Fruit fly (Drosophila melanogaster) whole organism, embryonic: ENCODE measurements around the gene Fnta.

Experiments
- Atf6 ChIP-seq: fragments of 200-800 bp; sonication (Bioruptor generic); IDR thresholded peaks from 2 replicates; pipeline ENCODE4 v1.3.6; 2022; ENCODE audit warnings: missing biosample characterization, missing genetic modification characterization
- CG10543 ChIP-seq: fragments of 200-800 bp; sonication (Bioruptor generic); optimal IDR thresholded peaks from 3 replicates; lab custom pipeline; 2017; ENCODE audit warnings: missing biosample characterization, mild to moderate bottlenecking, missing genetic modification characterization, moderate library complexity
- CG12071 ChIP-seq: fragments of 200-800 bp; sonication (Bioruptor generic); optimal IDR thresholded peaks from 3 replicates; lab custom pipeline; 2018; ENCODE audit warnings: missing biosample characterization, mild to moderate bottlenecking, missing genetic modification characterization
- CG1233 ChIP-seq: fragments of 200-800 bp; sonication (Bioruptor generic); optimal IDR thresholded peaks from 4 replicates; lab custom pipeline; 2018; ENCODE audit warnings: missing biosample characterization, mild to moderate bottlenecking, missing genetic modification characterization
- CG12744 ChIP-seq: fragments of 200-800 bp; sonication (Bioruptor generic); optimal IDR thresholded peaks from 2 replicates; lab custom pipeline; 2016; ENCODE audit warnings: missing biosample characterization, missing genetic modification characterization
- CG12942 ChIP-seq: fragments of 200-800 bp; sonication (Bioruptor generic); optimal IDR thresholded peaks from 3 replicates; lab custom pipeline; 2016; ENCODE audit warnings: missing biosample characterization, missing genetic modification characterization
- CG16815 ChIP-seq: fragments of 200-800 bp; sonication (Bioruptor generic); optimal IDR thresholded peaks from 3 replicates; lab custom pipeline; 2017; ENCODE audit warnings: missing biosample characterization, mild to moderate bottlenecking, missing genetic modification characterization
- CG17802 ChIP-seq: fragments of 200-800 bp; sonication (Bioruptor generic); optimal IDR thresholded peaks from 2 replicates; lab custom pipeline; 2018; ENCODE audit warnings: missing biosample characterization, mild to moderate bottlenecking, missing genetic modification characterization, moderate library complexity
- CG17912 ChIP-seq: fragments of 200-800 bp; sonication (Bioruptor generic); optimal IDR thresholded peaks from 2 replicates; lab custom pipeline; 2018; ENCODE audit warnings: missing biosample characterization, mild to moderate bottlenecking, missing genetic modification characterization
- CG18599 ChIP-seq: fragments of 200-800 bp; sonication (Bioruptor generic); optimal IDR thresholded peaks from 3 replicates; lab custom pipeline; 2017; ENCODE audit warnings: missing biosample characterization, missing genetic modification characterization, mild to moderate bottlenecking, moderate library complexity, missing genetic modification reagents
- CG18619 ChIP-seq: fragments of 200-800 bp; sonication (Bioruptor generic); optimal IDR thresholded peaks from 3 replicates; lab custom pipeline; 2017; ENCODE audit warnings: missing biosample characterization, mild to moderate bottlenecking, missing genetic modification characterization
- CG18764 ChIP-seq: fragments of 200-800 bp; sonication (Bioruptor generic); optimal IDR thresholded peaks from 3 replicates; lab custom pipeline; 2016; ENCODE audit warnings: missing biosample characterization, missing genetic modification characterization
- CG3065 ChIP-seq: fragments of 200-800 bp; sonication (Bioruptor generic); optimal IDR thresholded peaks from 2 replicates; lab custom pipeline; 2016; ENCODE audit warnings: missing biosample characterization, missing genetic modification characterization
- CG32532 ChIP-seq: fragments of 200-800 bp; sonication (Bioruptor generic); IDR thresholded peaks from 2 replicates; pipeline ENCODE4 v1.3.6; 2022; ENCODE audit warnings: missing biosample characterization, missing genetic modification characterization
- CG32772 ChIP-seq: fragments of 200-800 bp; sonication (Bioruptor generic); IDR thresholded peaks from 2 replicates; pipeline ENCODE4 v1.3.6; 2022; ENCODE audit warnings: missing biosample characterization, missing genetic modification characterization
- CG3838 ChIP-seq: fragments of 200-800 bp; sonication (Bioruptor generic); optimal IDR thresholded peaks from 3 replicates; lab custom pipeline; 2016; ENCODE audit warnings: missing biosample characterization, missing genetic modification characterization
- CG5180 ChIP-seq: fragments of 200-800 bp; sonication (Bioruptor generic); optimal IDR thresholded peaks from 3 replicates; lab custom pipeline; 2017; ENCODE audit warnings: missing biosample characterization, missing genetic modification characterization, mild to moderate bottlenecking, moderate library complexity, missing genetic modification reagents
- CG5245 ChIP-seq: fragments of 200-800 bp; sonication (Bioruptor generic); optimal IDR thresholded peaks from 3 replicates; lab custom pipeline; 2016; ENCODE audit warnings: missing biosample characterization, missing genetic modification characterization
- CG6654 ChIP-seq: fragments of 200-800 bp; sonication (Bioruptor generic); optimal IDR thresholded peaks from 2 replicates; lab custom pipeline; 2017; ENCODE audit warnings: missing biosample characterization, mild to moderate bottlenecking, missing genetic modification characterization
- CG6813 ChIP-seq: fragments of 200-800 bp; sonication (Bioruptor generic); optimal IDR thresholded peaks from 2 replicates; lab custom pipeline; 2017; ENCODE audit warnings: missing biosample characterization, missing genetic modification characterization, mild to moderate bottlenecking, moderate library complexity, missing genetic modification reagents
- CG8281 ChIP-seq: fragments of 200-800 bp; sonication (Bioruptor generic); optimal IDR thresholded peaks from 2 replicates; lab custom pipeline; 2018; ENCODE audit warnings: missing biosample characterization, mild to moderate bottlenecking, missing genetic modification characterization, moderate library complexity
- CG9727 ChIP-seq: fragments of 200-800 bp; sonication (Bioruptor generic); optimal IDR thresholded peaks from 3 replicates; lab custom pipeline; 2017; ENCODE audit warnings: missing biosample characterization, mild to moderate bottlenecking, missing genetic modification characterization
- Dbx ChIP-seq: fragments of 200-800 bp; sonication (Bioruptor generic); IDR thresholded peaks from 3 replicates; pipeline ENCODE4 v1.3.6; 2022; ENCODE audit warnings: missing biosample characterization, missing genetic modification characterization
- Dref ChIP-seq: fragments of 200-800 bp; sonication (Bioruptor generic); IDR thresholded peaks from 2 replicates; pipeline ENCODE4 v1.3.6; 2022; ENCODE audit warnings: missing biosample characterization, missing genetic modification characterization
- E2f1 ChIP-seq: fragments of 200-800 bp; sonication (Bioruptor generic); IDR thresholded peaks from 2 replicates; pipeline ENCODE4 v1.3.6; 2022; ENCODE audit warnings: missing biosample characterization, missing genetic modification characterization
- Hey ChIP-seq: fragments of 200-800 bp; sonication (Bioruptor generic); optimal IDR thresholded peaks from 3 replicates; lab custom pipeline; 2018; ENCODE audit warnings: missing biosample characterization, mild to moderate bottlenecking, missing genetic modification characterization
- Hr39 ChIP-seq: fragments of >200 bp; optimal IDR thresholded peaks from 2 replicates; lab custom pipeline; 2017
- Nf-YB ChIP-seq: fragments of 200-800 bp; sonication (Bioruptor generic); optimal IDR thresholded peaks from 3 replicates; lab custom pipeline; 2019; ENCODE audit warnings: missing biosample characterization, mild to moderate bottlenecking, missing genetic modification characterization, moderate library complexity
- Opbp ChIP-seq: fragments of 200-800 bp; sonication (Bioruptor generic); IDR thresholded peaks from 3 replicates; pipeline ENCODE4 v1.3.6; 2022; ENCODE audit warnings: missing biosample characterization, missing genetic modification characterization; ENCODE audit not compliant: partially characterized antibody
- Sox102F ChIP-seq: fragments of 200-800 bp; sonication (Bioruptor generic); optimal IDR thresholded peaks from 2 replicates; lab custom pipeline; 2018; ENCODE audit warnings: missing biosample characterization, mild to moderate bottlenecking, missing genetic modification characterization, moderate library complexity
- Spps ChIP-seq: fragments of 200-800 bp; sonication (Bioruptor generic); optimal IDR thresholded peaks from 2 replicates; lab custom pipeline; 2018; ENCODE audit warnings: missing biosample characterization, mild to moderate bottlenecking, missing genetic modification characterization
- TFAM ChIP-seq: fragments of 200-800 bp; sonication (Bioruptor generic); optimal IDR thresholded peaks from 2 replicates; lab custom pipeline; 2017; ENCODE audit warnings: missing biosample characterization, missing genetic modification characterization, inconsistent platforms
- Trl ChIP-seq, 3 experiments: fragments of >200 bp in 2 of 3; fragments of 200-800 bp in 1 of 3; sonication (Bioruptor generic) in 1 of 3; optimal IDR thresholded peaks; 2 replicates in 1 of 3; 3 replicates in 2 of 3; lab custom pipeline; 2016 to 2017; ENCODE audit warnings: missing biosample characterization in 1 of 3, missing genetic modification characterization in 1 of 3
- YL-1 ChIP-seq: fragments of 200-800 bp; sonication (Bioruptor generic); optimal IDR thresholded peaks from 3 replicates; lab custom pipeline; 2017; ENCODE audit warnings: missing biosample characterization, mild to moderate bottlenecking, missing genetic modification characterization
- amos ChIP-seq: fragments of 200-800 bp; sonication (Bioruptor generic); IDR thresholded peaks from 2 replicates; pipeline ENCODE4 v1.3.6; 2022; ENCODE audit warnings: missing biosample characterization, missing genetic modification characterization; ENCODE audit not compliant: partially characterized antibody
- ash1 ChIP-seq: fragments of 200-800 bp; sonication (Bioruptor generic); optimal IDR thresholded peaks from 2 replicates; lab custom pipeline; 2018; ENCODE audit warnings: missing biosample characterization, mild to moderate bottlenecking, missing genetic modification characterization
- bsh ChIP-seq, 2 experiments: fragments of 200-800 bp; sonication (Bioruptor generic); optimal IDR thresholded peaks; 2 replicates each; lab custom pipeline; 2017 to 2018; ENCODE audit warnings: mild to moderate bottlenecking in 2 of 2, missing biosample characterization in 2 of 2, missing genetic modification characterization in 2 of 2, moderate library complexity in 1 of 2
- chif ChIP-seq, 2 experiments: fragments of 200-800 bp; sonication (Bioruptor generic); optimal IDR thresholded peaks; 3 replicates each; lab custom pipeline; 2016; ENCODE audit warnings: missing biosample characterization in 2 of 2, missing genetic modification characterization in 2 of 2
- dmrt99B ChIP-seq: fragments of 200-800 bp; sonication (Bioruptor generic); optimal IDR thresholded peaks from 2 replicates; lab custom pipeline; 2018; ENCODE audit warnings: missing biosample characterization, mild to moderate bottlenecking, missing genetic modification characterization, moderate library complexity
- eve ChIP-seq, 2 experiments: fragments of >200 bp; optimal IDR thresholded peaks; 2 replicates each; lab custom pipeline; 2017; ENCODE audit warnings: missing biosample characterization in 2 of 2, missing genetic modification characterization in 2 of 2
- ewg ChIP-seq: fragments of 200-800 bp; sonication (Bioruptor generic); optimal IDR thresholded peaks from 3 replicates; lab custom pipeline; 2017; ENCODE audit warnings: mild to moderate bottlenecking, missing biosample characterization, missing genetic modification reagents, missing genetic modification characterization
- exex ChIP-seq: fragments of 200-800 bp; sonication (Bioruptor generic); optimal IDR thresholded peaks from 4 replicates; lab custom pipeline; 2018; ENCODE audit warnings: missing biosample characterization, mild to moderate bottlenecking, missing genetic modification characterization, moderate library complexity
- fd3F ChIP-seq: fragments of 200-800 bp; sonication (Bioruptor generic); optimal IDR thresholded peaks from 2 replicates; lab custom pipeline; 2018; ENCODE audit warnings: missing biosample characterization, mild to moderate bottlenecking, missing genetic modification characterization, moderate library complexity
- insv ChIP-seq, 2 experiments: fragments of 200-800 bp; sonication (Bioruptor generic); optimal IDR thresholded peaks; 3 replicates each; lab custom pipeline; 2016 to 2018; ENCODE audit warnings: missing biosample characterization in 2 of 2, missing genetic modification characterization in 2 of 2
- kni ChIP-seq: fragments of 200-800 bp; sonication (Bioruptor generic); optimal IDR thresholded peaks from 3 replicates; lab custom pipeline; 2017; ENCODE audit warnings: mild to moderate bottlenecking, missing biosample characterization, missing genetic modification reagents, missing genetic modification characterization
- nerfin-1 ChIP-seq: fragments of 200-800 bp; sonication (Bioruptor generic); optimal IDR thresholded peaks from 3 replicates; lab custom pipeline; 2019; ENCODE audit warnings: missing biosample characterization, mild to moderate bottlenecking, missing genetic modification characterization, moderate library complexity
- pho ChIP-seq: fragments of 200-800 bp; sonication (Bioruptor generic); optimal IDR thresholded peaks from 2 replicates; lab custom pipeline; 2016; ENCODE audit warnings: missing biosample characterization, missing genetic modification characterization
- shn ChIP-seq: fragments of 200-800 bp; sonication (Bioruptor generic); optimal IDR thresholded peaks from 3 replicates; lab custom pipeline; 2016; ENCODE audit warnings: missing biosample characterization, missing genetic modification characterization
- sim ChIP-seq: fragments of 200-800 bp; sonication (Bioruptor generic); IDR thresholded peaks from 2 replicates; pipeline ENCODE4 v1.3.6; 2022; ENCODE audit warnings: missing biosample characterization, missing genetic modification characterization
- slou ChIP-seq: fragments of 200-800 bp; sonication (Bioruptor generic); optimal IDR thresholded peaks from 3 replicates; lab custom pipeline; 2016; ENCODE audit warnings: missing biosample characterization, missing genetic modification characterization

Fnta gene

DNA sequence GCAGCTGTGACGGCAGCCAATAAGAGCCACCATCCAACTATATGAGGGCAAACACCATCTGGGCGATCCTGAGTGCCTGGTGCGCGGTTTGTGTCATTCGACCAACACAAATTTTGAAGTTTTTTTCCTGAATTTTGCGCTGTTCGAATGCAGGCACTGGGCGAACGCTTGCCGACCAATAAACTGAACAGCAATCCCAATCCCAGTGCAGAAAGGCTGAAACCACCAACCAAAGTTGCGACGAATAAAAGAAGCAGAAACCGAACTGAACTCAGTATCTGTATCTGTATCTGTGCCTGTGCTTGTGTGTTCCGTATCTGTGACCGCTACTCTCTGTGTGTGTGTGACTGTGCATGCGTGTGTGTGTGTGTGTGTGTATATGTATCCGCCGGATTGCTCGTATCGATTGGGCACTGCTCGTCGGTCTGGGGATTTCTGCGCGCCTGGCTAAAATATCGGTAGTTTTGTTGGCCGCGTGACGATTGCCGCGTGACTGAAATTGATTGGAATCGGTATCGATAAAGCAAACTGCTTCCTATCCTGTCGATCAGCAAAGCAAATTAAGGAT is 18.9 kb downstream of the Fnta start (continued):
- TF ChIP-seq kni (GFP tag; lab: Kevin White, UChicago) = peak; percentile 94
- no peak for TF ChIP-seq Atf6 (GFP tag; lab: Robert Waterston, UW)
- TF ChIP-seq CG12942 = no peak
- TF ChIP-seq Nf-YB (GFP tag; lab: Kevin White, UChicago) = peak; percentile 100
- TF ChIP-seq Spps (tag; lab: Kevin White, UChicago) = no peak
- no peak for TF ChIP-seq slou (GFP tag; lab: Kevin White, UChicago)
- no peak for TF ChIP-seq eve (GFP tag; optimal IDR thresholded peaks at IDR 0.05; lab: Kevin White, UChicago)
- no peak for TF ChIP-seq CG18764 (GFP tag; lab: Kevin White, UChicago)
- no peak for TF ChIP-seq CG12071 (GFP tag; lab: Kevin White, UChicago)
- no peak for TF ChIP-seq CG16815 (GFP tag; lab: Kevin White, UChicago)
- TF ChIP-seq chif (GFP tag; optimal IDR thresholded peaks at IDR 0.05; lab: Kevin White, UChicago) = no peak
- TF ChIP-seq TFAM (GFP tag; lab: Kevin White, UChicago) = no peak
- TF ChIP-seq pho (GFP tag; lab: Kevin White, UChicago) = no peak
- peak; percentile 8 for TF ChIP-seq Hey
- TF ChIP-seq E2f1 = no peak
- no peak for TF ChIP-seq CG6654 (GFP tag; lab: Kevin White, UChicago)
- TF ChIP-seq exex (tag; lab: Kevin White, UChicago) = peak; percentile 48
- TF ChIP-seq CG32772 (GFP tag; lab: Robert Waterston, UW) = peak; percentile 71; the same call in 1 of the 2 replicates
- no peak for TF ChIP-seq shn (GFP tag; lab: Kevin White, UChicago)
- TF ChIP-seq ewg (GFP tag; lab: Kevin White, UChicago) = no peak
- TF ChIP-seq CG3065 = no peak
- TF ChIP-seq CG5180 = peak; percentile 22
- no peak for TF ChIP-seq Sox102F (GFP tag; lab: Kevin White, UChicago)
- no peak for TF ChIP-seq CG18599 (GFP tag; lab: Kevin White, UChicago)
- TF ChIP-seq CG6813 (GFP tag; lab: Kevin White, UChicago) = no peak
- no peak for TF ChIP-seq YL-1 (GFP tag; lab: Kevin White, UChicago)
- peak; percentile 77 for TF ChIP-seq amos
- no peak for TF ChIP-seq sim (GFP tag; lab: Robert Waterston, UW)
- TF ChIP-seq CG32532 (GFP tag; lab: Robert Waterston, UW) = peak; percentile 48; the same call in 1 of the 2 replicates
- TF ChIP-seq fd3F (GFP tag; lab: Kevin White, UChicago) = no peak
- TF ChIP-seq CG18619 (GFP tag; lab: Kevin White, UChicago) = no peak
- TF ChIP-seq Opbp (GFP tag; lab: Robert Waterston, UW) = peak; percentile 82
- no peak for TF ChIP-seq bsh (GFP tag; optimal IDR thresholded peaks at IDR 0.05; lab: Kevin White, UChicago)
- TF ChIP-seq Hr39 (lab: Kevin White, UChicago) = no peak
- TF ChIP-seq CG17912 (GFP tag; lab: Kevin White, UChicago) = peak; percentile 53
- TF ChIP-seq CG3838 (GFP tag; lab: Kevin White, UChicago) = no peak
- TF ChIP-seq Trl (optimal IDR thresholded peaks at IDR 0.05; lab: Kevin White, UChicago) = no peak
- TF ChIP-seq Trl (GFP tag; optimal IDR thresholded peaks at IDR 0.05; lab: Kevin White, UChicago) = no peak
- TF ChIP-seq Dbx = peak; percentile 43; the same call in 1 of the 3 replicates
- TF ChIP-seq CG1233 (GFP tag; lab: Kevin White, UChicago) = no peak
- TF ChIP-seq ash1 (GFP tag; lab: Kevin White, UChicago) = no peak
- TF ChIP-seq CG12744 = no peak
- peak; percentile 44 for TF ChIP-seq Dref (GFP tag; lab: Robert Waterston, UW)
- TF ChIP-seq nerfin-1 = peak; percentile 12
- peak; percentile 95 for TF ChIP-seq CG10543
- no peak for TF ChIP-seq CG17802
- TF ChIP-seq CG8281 (tag; lab: Kevin White, UChicago) = no peak
- TF ChIP-seq dmrt99B (tag; lab: Kevin White, UChicago) = no peak
- no peak for TF ChIP-seq insv (GFP tag; optimal IDR thresholded peaks at IDR 0.05; lab: Kevin White, UChicago)
- no peak for TF ChIP-seq CG9727 (GFP tag; lab: Kevin White, UChicago)
- TF ChIP-seq CG5245 (GFP tag; lab: Kevin White, UChicago) = no peak
